Worm (Caenorhabditis elegans) whole organism, L3 larva: Measurements from ENCODE around the gene F48B9.3.

Source experiments
- ama-1 ChIP-seq: fragments of 150-350 bp; optimal IDR thresholded peaks from 2 replicates; lab custom pipeline; 2018
- ceh-16 ChIP-seq: sonication (generic microtip); optimal IDR thresholded peaks from 2 replicates; lab custom pipeline; 2017; ENCODE audit warnings: missing biosample characterization, missing genetic modification characterization
- daf-12 ChIP-seq: fragments of 150-350 bp; optimal IDR thresholded peaks from 2 replicates; lab custom pipeline; 2014; ENCODE audit warnings: missing biosample characterization, missing genetic modification reagents, missing genetic modification characterization
- nfya-1 ChIP-seq: sonication (generic microtip); optimal IDR thresholded peaks from 2 replicates; lab custom pipeline; 2017; ENCODE audit warnings: missing genetic modification characterization, mild to moderate bottlenecking, missing compliant biosample characterization, antibody characterized with exemption, moderate library complexity; ENCODE audit not compliant: insufficient read depth
- nhr-11 ChIP-seq: fragments of 150-350 bp; optimal IDR thresholded peaks from 2 replicates; lab custom pipeline; 2014; ENCODE audit warnings: missing biosample characterization, missing genetic modification characterization
- nhr-77 ChIP-seq: fragments of 150-350 bp; optimal IDR thresholded peaks from 2 replicates; lab custom pipeline; 2014; ENCODE audit warnings: missing biosample characterization, missing genetic modification characterization
- pha-4 ChIP-seq: fragments of 150-350 bp; optimal IDR thresholded peaks from 2 replicates; lab custom pipeline; 2014; ENCODE audit warnings: missing biosample characterization, missing genetic modification reagents, missing genetic modification characterization
- snpc-4 ChIP-seq: fragments of 150-350 bp; optimal IDR thresholded peaks from 2 replicates; lab custom pipeline; 2014; ENCODE audit warnings: missing biosample characterization, missing genetic modification characterization
- ztf-11 ChIP-seq: fragments of 150-350 bp; optimal IDR thresholded peaks from 2 replicates; lab custom pipeline; 2014; ENCODE audit warnings: missing biosample characterization, missing genetic modification characterization

ce11 chrX:2212712-2213111 is 47.9 kb downstream of the F48B9.3 start:
- TF ChIP-seq nhr-11 (tag; lab: Kevin White, UChicago) (no peak), daf-12 (tag; lab: Kevin White, UChicago) (no peak), ama-1 (lab: Kevin White, UChicago) (no peak), pha-4 (no peak), nhr-77 (tag; lab: Kevin White, UChicago) (no peak), nfya-1 (no peak), ceh-16 (tag; lab: Kevin White, UChicago) (no peak), snpc-4 (no peak), ztf-11 (tag; lab: Kevin White, UChicago) (no peak)
